Fruit fly (Drosophila melanogaster) whole organism, adult: Measurements from ENCODE around the gene mthl14.

Experiments
- CG11617 ChIP-seq: fragments of 200-800 bp; sonication (Bioruptor generic); optimal IDR thresholded peaks from 2 replicates; lab custom pipeline; 2017; ENCODE audit warnings: mild to moderate bottlenecking, missing biosample characterization, missing genetic modification reagents, missing genetic modification characterization
- CG12768 ChIP-seq: fragments of 200-800 bp; sonication (Bioruptor generic); optimal IDR thresholded peaks from 2 replicates; lab custom pipeline; 2017; ENCODE audit warnings: missing biosample characterization, missing genetic modification characterization, mild to moderate bottlenecking, moderate library complexity, missing genetic modification reagents
- CG33017 ChIP-seq: fragments of 200-800 bp; sonication (Bioruptor generic); optimal IDR thresholded peaks from 2 replicates; lab custom pipeline; 2018; ENCODE audit warnings: missing biosample characterization, mild to moderate bottlenecking, missing genetic modification characterization, moderate library complexity
- CG7045 ChIP-seq: fragments of 200-800 bp; sonication (Bioruptor generic); optimal IDR thresholded peaks from 2 replicates; lab custom pipeline; 2017; ENCODE audit warnings: missing biosample characterization, mild to moderate bottlenecking, missing genetic modification characterization
- Clk ChIP-seq: fragments of 200-800 bp; sonication (Bioruptor generic); optimal IDR thresholded peaks from 2 replicates; lab custom pipeline; 2017; ENCODE audit warnings: missing biosample characterization, missing genetic modification characterization
- Crg-1 ChIP-seq: fragments of 200-800 bp; sonication (Bioruptor generic); optimal IDR thresholded peaks from 2 replicates; lab custom pipeline; 2016; ENCODE audit warnings: missing biosample characterization, missing genetic modification characterization
- cic ChIP-seq: fragments of 200-800 bp; sonication (Bioruptor generic); optimal IDR thresholded peaks from 2 replicates; lab custom pipeline; 2017; ENCODE audit warnings: missing biosample characterization, mild to moderate bottlenecking, missing genetic modification characterization, moderate library complexity
- cnc ChIP-seq, 2 experiments: fragments of >200 bp; optimal IDR thresholded peaks; 2 replicates each; lab custom pipeline; 2017
- kay ChIP-seq: fragments of 200-800 bp; sonication (Bioruptor generic); peaks from one replicate; lab custom pipeline; 2016; ENCODE audit warnings: missing biosample characterization, missing genetic modification characterization, borderline replicate concordance
- tj ChIP-seq: fragments of 200-800 bp; sonication (Bioruptor generic); optimal IDR thresholded peaks from 3 replicates; lab custom pipeline; 2017; ENCODE audit warnings: missing biosample characterization, mild to moderate bottlenecking, missing genetic modification characterization, moderate library complexity
- toe ChIP-seq: fragments of 200-800 bp; sonication (Bioruptor generic); optimal IDR thresholded peaks from 2 replicates; lab custom pipeline; 2016; ENCODE audit warnings: missing biosample characterization, missing genetic modification characterization

DNA sequence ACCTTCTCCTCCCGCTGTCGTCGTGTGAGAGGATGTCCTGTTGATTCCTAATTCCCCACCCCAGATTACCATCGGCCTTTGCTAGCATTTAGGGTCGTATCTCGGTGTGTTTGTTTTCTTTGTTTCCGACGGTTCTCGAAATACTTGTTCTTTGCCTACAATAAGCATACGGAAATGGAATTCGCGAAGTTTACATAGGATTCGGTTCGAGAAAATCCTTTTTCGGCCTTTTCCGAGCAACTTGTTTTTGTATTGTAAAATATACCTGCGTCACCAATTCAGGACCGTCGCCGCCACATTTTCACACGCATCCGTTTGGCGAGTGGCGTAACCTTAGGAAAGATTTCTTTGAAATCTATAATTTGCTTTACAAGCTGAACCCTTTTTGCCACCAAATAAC lies 51.2 kb downstream of the mthl14 start:
- TF ChIP-seq toe: no peak
- TF ChIP-seq CG11617 (GFP tag; lab: Kevin White, UChicago): no peak
- no peak for TF ChIP-seq kay (GFP tag; lab: Kevin White, UChicago)
- no peak for TF ChIP-seq CG33017
- no peak for TF ChIP-seq tj (GFP tag; lab: Kevin White, UChicago)
- no peak for TF ChIP-seq cic (GFP tag; lab: Kevin White, UChicago)
- no peak for TF ChIP-seq Clk (GFP tag; lab: Kevin White, UChicago)
- no peak for TF ChIP-seq Crg-1 (GFP tag; lab: Kevin White, UChicago)
- TF ChIP-seq cnc (optimal IDR thresholded peaks at IDR 0.05; lab: Kevin White, UChicago): no peak
- no peak for TF ChIP-seq CG12768 (GFP tag; lab: Kevin White, UChicago)
- no peak for TF ChIP-seq CG7045
